Fruit fly (Drosophila melanogaster) S2 (cell line): ENCODE data around the gene CG46301.

Experiments used
- CG8478 ChIP-seq: fragments of >200 bp; optimal IDR thresholded peaks from 2 replicates; lab custom pipeline; 2018
- CTCF ChIP-seq, 2 experiments: fragments of >200 bp; optimal IDR thresholded peaks; 2 replicates each; lab custom pipeline; 2018

Gene CG46301

DNA sequence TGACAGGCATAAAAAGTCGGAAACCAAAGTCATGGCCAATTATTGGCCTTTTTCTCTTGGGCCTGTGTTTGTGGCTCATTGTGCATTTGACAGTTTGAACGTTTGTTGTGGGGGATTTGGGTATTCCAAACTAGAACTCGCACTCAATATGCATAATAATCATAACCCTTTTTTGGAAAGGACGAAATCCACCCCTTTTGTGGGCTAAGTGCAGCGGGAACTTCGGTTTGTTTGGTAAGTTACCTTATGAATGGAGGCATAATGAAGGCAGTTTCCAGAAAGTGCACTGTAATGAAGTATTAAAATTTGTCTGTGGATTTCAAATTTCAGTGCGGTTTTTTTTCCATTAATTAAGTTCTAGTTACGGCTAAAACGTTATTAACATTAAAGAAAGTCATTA lies 94.5 kb downstream of the CG46301 start:
- no peak for TF ChIP-seq CG8478 (lab: Kevin White, UChicago)
- no peak for TF ChIP-seq CTCF (optimal IDR thresholded peaks at IDR 0.05; lab: Kevin White, UChicago)

DNA sequence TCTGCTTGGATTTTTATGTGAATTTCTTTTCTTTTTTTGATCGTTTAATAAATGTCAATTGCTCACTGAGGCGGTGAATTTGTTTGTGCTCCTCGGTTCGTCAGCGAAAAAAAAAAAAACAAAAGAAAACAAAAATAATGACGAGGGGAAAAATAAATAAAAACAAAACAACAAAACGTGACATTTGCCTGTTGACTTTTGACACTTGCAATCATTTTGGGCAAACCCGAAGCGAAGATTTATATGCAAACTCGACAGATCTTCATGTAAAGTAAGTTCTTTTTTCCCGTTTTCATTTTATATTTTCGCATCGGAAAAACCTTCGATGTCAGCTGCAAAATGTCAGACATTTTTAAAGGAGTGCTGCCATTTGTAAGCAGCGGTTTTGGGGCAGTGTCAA lies 96.5 kb downstream of the CG46301 start:
- TF ChIP-seq CTCF (optimal IDR thresholded peaks at IDR 0.05; lab: Kevin White, UChicago) = no peak
- no peak for TF ChIP-seq CG8478 (lab: Kevin White, UChicago)

dm6 chr2L:14203798-14204398 lies 100.0 kb downstream of the CG46301 start:
- no peak for TF ChIP-seq CG8478 (lab: Kevin White, UChicago)
- TF ChIP-seq CTCF (optimal IDR thresholded peaks at IDR 0.05; lab: Kevin White, UChicago) = no peak

dm6 chr2L:14207134-14207533 lies 103.2 kb downstream of the CG46301 start:
- TF ChIP-seq CTCF (optimal IDR thresholded peaks at IDR 0.05; lab: Kevin White, UChicago) = no peak
- no peak for TF ChIP-seq CG8478 (lab: Kevin White, UChicago)

dm6 chr2L:14207593-14208236 lies 103.8 kb downstream of the CG46301 start:
- no peak for TF ChIP-seq CG8478 (lab: Kevin White, UChicago)
- TF ChIP-seq CTCF (optimal IDR thresholded peaks at IDR 0.05; lab: Kevin White, UChicago) = no peak
